Worm (Caenorhabditis elegans): Measurements from ENCODE around the gene vig-1.

ce11 chrII:1338196-1338595 is 17.4 kb downstream of the vig-1 start:
- TF ChIP-seq snpc-4 (tag; optimal IDR thresholded peaks at IDR 0.05) (no peak), ceh-83 (GFP tag; optimal IDR thresholded peaks at IDR 0.05) (no peak), pha-4 (tag; optimal IDR thresholded peaks at IDR 0.05) (no peak), mab-5 (tag; optimal IDR thresholded peaks at IDR 0.05) (no peak), nhr-28 (tag; optimal IDR thresholded peaks at IDR 0.05) (no peak), elt-1 (tag; optimal IDR thresholded peaks at IDR 0.05; ENCODE audit: borderline replicate concordance, insufficient read depth) (no peak), ceh-39 (tag; optimal IDR thresholded peaks at IDR 0.05) (no peak), hlh-1 (tag; optimal IDR thresholded peaks at IDR 0.05) (peak; percentile 6), lin-13 (tag; optimal IDR thresholded peaks at IDR 0.05) (no peak), ztf-11 (tag; optimal IDR thresholded peaks at IDR 0.05) (no peak), elt-3 (tag; optimal IDR thresholded peaks at IDR 0.05) (no peak)
